Worm (Caenorhabditis elegans) whole organism, midembryonic: ENCODE results near the gene T22F3.11.

ENCODE experiments used
- T22C8.4 ChIP-seq: fragments of 200-800 bp; sonication (Bioruptor generic); IDR thresholded peaks from 2 replicates; pipeline ENCODE4 v1.3.6; 2022; ENCODE audit warnings: missing genetic modification characterization, missing compliant biosample characterization
- cog-1 ChIP-seq: sonication (generic microtip); optimal IDR thresholded peaks from 2 replicates; lab custom pipeline; 2016; ENCODE audit warnings: missing genetic modification characterization, missing compliant biosample characterization
- flt-1 ChIP-seq: fragments of 200-800 bp; sonication (Bioruptor generic); IDR thresholded peaks from 2 replicates; pipeline ENCODE4 v1.3.6; 2022; ENCODE audit warnings: missing genetic modification characterization, missing compliant biosample characterization
- klf-2 ChIP-seq: fragments of 200-800 bp; sonication (Bioruptor generic); conservative IDR thresholded peaks from 2 replicates; pipeline ENCODE4 v1.3.6; 2022; ENCODE audit warnings: missing genetic modification reagents, missing genetic modification characterization, missing compliant biosample characterization
- med-1 ChIP-seq: sonication (generic microtip); optimal IDR thresholded peaks from 2 replicates; lab custom pipeline; 2017; ENCODE audit warnings: missing genetic modification characterization, mild to moderate bottlenecking, missing compliant biosample characterization, antibody characterized with exemption, missing genetic modification reagents; ENCODE audit not compliant: insufficient read depth
- ref-1 ChIP-seq: fragments of 200-800 bp; sonication (Bioruptor generic); conservative IDR thresholded peaks from 2 replicates; pipeline ENCODE4 v1.3.6; 2022; ENCODE audit warnings: missing genetic modification reagents, missing genetic modification characterization, missing compliant biosample characterization
- tab-1 ChIP-seq: fragments of 200-800 bp; sonication (Bioruptor generic); IDR thresholded peaks from 2 replicates; pipeline ENCODE4 v1.3.6; 2022; ENCODE audit warnings: missing genetic modification characterization, missing compliant biosample characterization
- ztf-23 ChIP-seq: fragments of 200-800 bp; sonication (Bioruptor generic); IDR thresholded peaks from 2 replicates; pipeline ENCODE4 v1.3.6; 2022; ENCODE audit warnings: missing genetic modification reagents, missing genetic modification characterization, missing compliant biosample characterization

ce11 chrV:3606391-3606790, 8.0 kb downstream of the T22F3.11 start:
- TF ChIP-seq flt-1 (no peak), tab-1 (GFP tag; lab: Robert Waterston, UW) (no peak), klf-2 (no peak), T22C8.4 (GFP tag; lab: Robert Waterston, UW) (no peak), med-1 (GFP tag; lab: Kevin White, UChicago) (no peak), cog-1 (tag; lab: Kevin White, UChicago) (no peak), ref-1 (GFP tag; lab: Robert Waterston, UW) (no peak), ztf-23 (GFP tag; lab: Robert Waterston, UW) (no peak)
